Fruit fly (Drosophila melanogaster): ENCODE measurements around the gene escl.

Gene escl

dm6 chr2L:12021193-12021592 is 30.5 kb downstream of the escl start (continued):
- TF ChIP-seq CG16815 (GFP tag; optimal IDR thresholded peaks at IDR 0.05) (no peak), Lhr (GFP tag; optimal IDR thresholded peaks at IDR 0.05) (peak; percentile 33), Camta (GFP tag; optimal IDR thresholded peaks at IDR 0.05) (peak; percentile 12), cad (GFP tag; optimal IDR thresholded peaks at IDR 0.05) (no peak), CG17802 (tag; optimal IDR thresholded peaks at IDR 0.05) (peak; percentile 15), CG8281 (tag; optimal IDR thresholded peaks at IDR 0.05) (peak; percentile 33), CG33213 (GFP tag; optimal IDR thresholded peaks at IDR 0.05) (peak; percentile 23), Hand (GFP tag; optimal IDR thresholded peaks at IDR 0.05) (peak; percentile 42), CG17361 (GFP tag; IDR thresholded peaks at IDR 0.05) (0 out of 3 replicates have a peak, but pooled peaks have one; percentile 13), run (tag; optimal IDR thresholded peaks at IDR 0.05) (no peak), HLH54F (GFP tag; optimal IDR thresholded peaks at IDR 0.05) (peak; percentile 4), ash1 (GFP tag; optimal IDR thresholded peaks at IDR 0.05) (peak; percentile 61), CG17328 (GFP tag; IDR thresholded peaks at IDR 0.05) (peak; percentile 61), tio (GFP tag; optimal IDR thresholded peaks at IDR 0.05) (no peak), da (GFP tag; optimal IDR thresholded peaks at IDR 0.05) (no peak), gem (tag; optimal IDR thresholded peaks at IDR 0.05) (peak; percentile 73), CG11247 (GFP tag; IDR thresholded peaks at IDR 0.05) (peak; percentile 50; the same call in 1 of the 2 replicates), CG9727 (GFP tag; optimal IDR thresholded peaks at IDR 0.05) (peak; percentile 36), CG10979 (tag; optimal IDR thresholded peaks at IDR 0.05) (peak; percentile 8), CG12071 (GFP tag; optimal IDR thresholded peaks at IDR 0.05) (peak; percentile 73), CG11504 (tag; optimal IDR thresholded peaks at IDR 0.05) (peak; percentile 46), MTF-1 (GFP tag; optimal IDR thresholded peaks at IDR 0.05; ENCODE audit: borderline replicate concordance) (peak; percentile 78), NfI (GFP tag; optimal IDR thresholded peaks at IDR 0.05) (peak; percentile 37), Hmr (GFP tag; optimal IDR thresholded peaks at IDR 0.05) (peak; percentile 89), abd-A (tag; optimal IDR thresholded peaks at IDR 0.05) (no peak), Fer3 (tag; optimal IDR thresholded peaks at IDR 0.05) (peak; percentile 73), pita (GFP tag; optimal IDR thresholded peaks at IDR 0.05) (no peak), CG1529 (GFP tag; optimal IDR thresholded peaks at IDR 0.05) (peak; percentile 86), Awh (GFP tag; IDR thresholded peaks at IDR 0.05) (0 out of 2 replicates have a peak, but pooled peaks have one; percentile 19), CG12219 (GFP tag; optimal IDR thresholded peaks at IDR 0.05) (peak; percentile 54), CG2116 (GFP tag; optimal IDR thresholded peaks at IDR 0.05) (peak; percentile 55), bigmax (GFP tag; optimal IDR thresholded peaks at IDR 0.05) (no peak), CG11398 (GFP tag; optimal IDR thresholded peaks at IDR 0.05) (peak; percentile 54), Meics (GFP tag; optimal IDR thresholded peaks at IDR 0.05) (peak; percentile 60), CG13775 (GFP tag; optimal IDR thresholded peaks at IDR 0.05) (peak; percentile 26), nerfin-1 (tag; optimal IDR thresholded peaks at IDR 0.05) (peak; percentile 36), NC2α (GFP tag; optimal IDR thresholded peaks at IDR 0.05) (peak; percentile 6), CG17186 (GFP tag; optimal IDR thresholded peaks at IDR 0.05) (no peak), pho (GFP tag; optimal IDR thresholded peaks at IDR 0.05) (peak; percentile 18), her (GFP tag; optimal IDR thresholded peaks at IDR 0.05) (no peak), CG12155 (GFP tag; optimal IDR thresholded peaks at IDR 0.05) (peak; percentile 1), E2f2 (GFP tag; IDR thresholded peaks at IDR 0.05) (no peak), HHEX (GFP tag; optimal IDR thresholded peaks at IDR 0.05) (peak; percentile 77), CG32532 (GFP tag; IDR thresholded peaks at IDR 0.05) (no peak), YL-1 (GFP tag; optimal IDR thresholded peaks at IDR 0.05) (peak; percentile 11), CG13424 (tag; optimal IDR thresholded peaks at IDR 0.05) (peak; percentile 58), BtbVII (GFP tag; optimal IDR thresholded peaks at IDR 0.05) (peak; percentile 74), dmrt11E (tag; optimal IDR thresholded peaks at IDR 0.05) (peak; percentile 69), unc-4 (GFP tag; IDR thresholded peaks at IDR 0.05; ENCODE audit: partially characterized antibody) (no peak), CG10209 (GFP tag; optimal IDR thresholded peaks at IDR 0.05) (peak; percentile 83)

All from whole organism, embryonic.